Worm (Caenorhabditis elegans): ENCODE data around the gene sgt-1.
A peak's percentile ranks its signal among the peaks of the same experiment; 100 is the strongest.
"Not testable (repeated sequence)": the region's sequence is repeated elsewhere in the genome, so short reads cannot be mapped to it uniquely, and the experiment has no call there.

Gene sgt-1

DNA sequence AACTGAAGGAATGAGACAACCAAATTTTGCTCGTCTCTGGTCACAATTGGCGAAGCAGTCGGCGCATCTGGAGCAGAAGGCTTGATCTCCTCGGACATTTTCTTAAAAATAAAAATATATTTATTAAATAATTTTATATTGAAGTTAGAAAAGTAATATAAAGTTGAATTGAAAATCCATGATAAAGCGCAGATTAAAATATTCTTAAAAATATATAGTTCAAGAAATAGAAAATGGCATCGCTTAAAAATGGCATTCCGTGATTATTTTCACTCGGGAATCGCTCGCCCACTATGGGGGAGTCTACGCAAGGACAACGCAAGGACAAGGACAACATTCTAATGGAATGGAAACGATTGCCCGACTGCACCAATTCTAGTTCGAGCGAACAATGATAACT lies at the start of gene sgt-1:
sgt-1 (minus strand) TSS at position 101 of the 400 bp plus-strand sequence.
- TF ChIP-seq hlh-1 (tag; optimal IDR thresholded peaks at IDR 0.05); lin-13 (tag; optimal IDR thresholded peaks at IDR 0.05); ceh-83 (GFP tag; optimal IDR thresholded peaks at IDR 0.05): not testable (repeated sequence)

DNA sequence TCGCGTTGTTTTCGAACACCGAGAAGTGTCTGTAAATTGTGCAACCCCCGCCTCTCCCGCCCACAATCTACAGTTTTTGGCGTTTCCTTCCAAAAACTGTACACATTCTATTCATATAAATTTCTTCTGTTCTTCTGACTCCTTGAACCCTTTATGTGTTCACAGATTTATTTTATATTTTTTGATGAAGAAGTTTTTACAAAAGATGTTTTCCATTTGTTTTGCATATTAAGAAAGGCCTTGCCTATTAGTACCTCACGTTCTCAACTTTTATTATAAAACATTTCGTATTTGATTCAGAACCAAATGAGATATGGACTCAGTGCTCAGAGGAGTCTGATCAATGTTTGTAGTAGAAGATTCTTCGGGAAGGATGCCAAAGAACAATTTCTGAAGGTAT lies 49.7 kb upstream of the sgt-1 start, which contains the start of gene ndx-3:
ndx-3 (plus strand) TSS at position 301 of the 400 bp plus-strand sequence.
- TF ChIP-seq tbx-8 (GFP tag; optimal IDR thresholded peaks at IDR 0.05) (no peak), snpc-4 (tag; optimal IDR thresholded peaks at IDR 0.05) (no peak), sptf-1 (tag; optimal IDR thresholded peaks at IDR 0.05) (no peak), nhr-28 (tag; optimal IDR thresholded peaks at IDR 0.05) (no peak), mep-1 (tag; optimal IDR thresholded peaks at IDR 0.05) (no peak), ceh-43 (GFP tag; optimal IDR thresholded peaks at IDR 0.05) (no peak), drap-1 (GFP tag; optimal IDR thresholded peaks at IDR 0.05) (no peak), nhr-237 (tag; optimal IDR thresholded peaks at IDR 0.05) (no peak), pha-4 (tag; optimal IDR thresholded peaks at IDR 0.05) (no peak), ham-2 (GFP tag; optimal IDR thresholded peaks at IDR 0.05) (no peak)

DNA sequence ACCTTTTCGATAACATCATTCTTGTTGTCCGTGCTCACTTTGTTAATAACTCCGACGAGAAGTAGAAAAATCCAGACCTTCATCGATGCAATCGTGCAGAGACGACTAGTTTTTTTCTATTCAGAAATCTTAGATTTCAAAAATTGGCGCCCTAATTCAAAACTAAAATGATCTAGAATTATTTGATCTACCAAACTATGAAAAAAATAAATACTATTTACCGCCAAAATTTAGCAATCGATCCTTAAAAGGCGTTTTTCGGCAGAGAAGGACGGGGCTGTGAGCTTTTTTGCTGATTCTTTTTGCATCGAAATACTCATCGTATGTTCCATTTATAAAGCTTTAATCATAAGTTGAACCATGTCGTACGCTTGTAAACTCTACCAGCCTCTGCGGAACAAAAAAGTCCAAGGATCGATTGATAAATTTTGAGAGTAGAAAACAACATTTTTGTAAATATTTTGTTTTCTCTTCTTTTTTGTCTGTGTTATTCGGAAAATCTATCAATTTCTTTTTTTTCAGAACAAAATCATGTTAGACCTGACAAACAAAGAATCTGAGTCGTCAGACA lies 45.9 kb upstream of the sgt-1 start, which contains the start of the genes try-1 and zyg-12:
try-1 (minus strand) TSS at position 148 of the 571 bp plus-strand sequence.
zyg-12 (plus strand) TSS at position 521 of the 571 bp plus-strand sequence.
- TF ChIP-seq unc-120 (tag; optimal IDR thresholded peaks at IDR 0.05; ENCODE audit: poor library complexity, severe bottlenecking): no peak
- TF ChIP-seq ham-2 (GFP tag; optimal IDR thresholded peaks at IDR 0.05): no peak
- TF ChIP-seq nhr-2 (tag; optimal IDR thresholded peaks at IDR 0.05): no peak
- no peak for TF ChIP-seq ces-1 (GFP tag; optimal IDR thresholded peaks at IDR 0.05)
- TF ChIP-seq unc-39 (tag; optimal IDR thresholded peaks at IDR 0.05): no peak
- no peak for TF ChIP-seq tbx-8 (GFP tag; optimal IDR thresholded peaks at IDR 0.05)
- TF ChIP-seq drap-1 (GFP tag; optimal IDR thresholded peaks at IDR 0.05): no peak
- TF ChIP-seq bed-3 (GFP tag; optimal IDR thresholded peaks at IDR 0.05): no peak
- TF ChIP-seq unc-62 (GFP tag; optimal IDR thresholded peaks at IDR 0.05): no peak
- no peak for TF ChIP-seq lin-13 (tag; optimal IDR thresholded peaks at IDR 0.05)
- TF ChIP-seq cnd-1 (tag; optimal IDR thresholded peaks at IDR 0.05): no peak
- no peak for TF ChIP-seq zip-8 (tag; optimal IDR thresholded peaks at IDR 0.05)
- no peak for TF ChIP-seq pha-4 (tag; optimal IDR thresholded peaks at IDR 0.05)
- no peak for TF ChIP-seq ceh-83 (GFP tag; optimal IDR thresholded peaks at IDR 0.05)
- no peak for TF ChIP-seq ztf-11 (tag; optimal IDR thresholded peaks at IDR 0.05)
- no peak for TF ChIP-seq elt-3 (tag; optimal IDR thresholded peaks at IDR 0.05)
- TF ChIP-seq sptf-1 (tag; optimal IDR thresholded peaks at IDR 0.05): no peak
- TF ChIP-seq blmp-1 (tag; optimal IDR thresholded peaks at IDR 0.05): no peak
- TF ChIP-seq nhr-12 (tag; optimal IDR thresholded peaks at IDR 0.05): no peak
- TF ChIP-seq elt-1 (tag; optimal IDR thresholded peaks at IDR 0.05; ENCODE audit: borderline replicate concordance, insufficient read depth): no peak

DNA sequence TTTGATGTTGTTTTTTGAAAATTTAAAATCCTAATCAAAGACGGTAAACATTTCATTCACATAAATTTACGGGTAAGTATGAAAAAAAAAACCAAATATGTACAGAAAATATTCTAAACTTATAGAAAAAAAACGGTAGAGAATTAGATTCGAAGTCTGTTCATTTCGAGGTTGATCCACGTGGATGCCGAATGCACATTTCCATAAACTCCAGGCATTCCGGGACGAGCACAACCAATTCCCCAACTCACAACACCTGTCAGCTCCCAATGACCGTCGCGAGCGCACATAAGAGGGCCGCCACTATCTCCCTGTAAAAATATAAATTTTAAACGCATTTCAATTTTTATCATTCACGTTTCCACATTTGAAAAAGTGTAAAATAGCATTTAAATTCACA lies 44.5 kb upstream of the sgt-1 start:
- TF ChIP-seq mls-2 (tag; optimal IDR thresholded peaks at IDR 0.05) (no peak), sem-2 (GFP tag; optimal IDR thresholded peaks at IDR 0.05) (no peak), nhr-237 (tag; optimal IDR thresholded peaks at IDR 0.05) (no peak), sptf-1 (tag; optimal IDR thresholded peaks at IDR 0.05) (no peak), unc-39 (tag; optimal IDR thresholded peaks at IDR 0.05) (no peak), unc-120 (tag; optimal IDR thresholded peaks at IDR 0.05; ENCODE audit: poor library complexity, severe bottlenecking) (no peak), elt-3 (tag; optimal IDR thresholded peaks at IDR 0.05) (no peak)

DNA sequence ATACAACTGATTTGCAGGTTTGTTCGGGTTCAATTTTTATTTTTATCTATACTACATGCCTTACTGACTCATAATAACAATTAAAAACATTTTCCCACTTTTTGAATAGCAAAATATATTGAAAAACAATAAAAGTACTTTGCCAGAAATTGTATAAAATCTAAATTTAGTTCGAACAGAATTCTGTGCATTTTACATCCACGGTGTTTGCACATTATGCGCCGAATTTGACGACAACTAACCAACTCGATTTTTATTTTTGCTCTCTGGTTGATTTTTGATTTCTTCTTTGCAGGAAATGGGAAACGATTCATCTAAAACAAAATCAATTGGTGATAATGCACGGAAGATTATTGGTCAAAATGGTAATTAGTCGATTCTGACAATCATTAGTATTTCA lies 43.2 kb upstream of the sgt-1 start:
- no peak for TF ChIP-seq mls-2 (tag; optimal IDR thresholded peaks at IDR 0.05)
- TF ChIP-seq unc-120 (tag; optimal IDR thresholded peaks at IDR 0.05; ENCODE audit: poor library complexity, severe bottlenecking): peak; percentile 17

DNA sequence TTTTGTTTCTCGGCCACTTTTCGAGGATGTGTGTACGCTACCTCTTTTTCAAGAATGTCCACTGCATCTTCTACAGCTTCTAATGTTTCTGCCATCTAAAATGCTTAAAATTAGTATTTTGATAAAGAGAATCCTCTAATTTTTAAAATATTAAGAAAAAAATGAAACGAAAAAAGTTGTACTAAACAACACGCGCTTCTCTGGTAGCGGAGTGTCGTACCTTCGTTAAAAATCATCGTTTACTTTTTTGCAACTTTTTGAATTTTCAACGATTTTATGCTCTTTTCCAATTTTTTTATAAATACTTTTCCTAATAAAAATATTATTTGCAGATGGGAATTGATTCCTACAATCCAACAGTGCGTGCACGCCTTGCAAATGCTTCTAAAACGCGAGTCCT lies 42.1 kb upstream of the sgt-1 start, which contains the start of the genes gldi-11 and ZK546.2:
gldi-11 (minus strand) TSS at position 95 of the 400 bp plus-strand sequence.
ZK546.2 (plus strand) TSS at position 333 of the 400 bp plus-strand sequence.
- TF ChIP-seq nhr-76 (tag; optimal IDR thresholded peaks at IDR 0.05): no peak
- TF ChIP-seq bed-3 (GFP tag; optimal IDR thresholded peaks at IDR 0.05): no peak
- no peak for TF ChIP-seq hlh-1 (tag; optimal IDR thresholded peaks at IDR 0.05)
- TF ChIP-seq mls-2 (tag; optimal IDR thresholded peaks at IDR 0.05): no peak
- TF ChIP-seq M03D4.4 (tag; optimal IDR thresholded peaks at IDR 0.05): no peak
- no peak for TF ChIP-seq nhr-28 (tag; optimal IDR thresholded peaks at IDR 0.05)
- no peak for TF ChIP-seq pha-4 (tag; optimal IDR thresholded peaks at IDR 0.05)
- TF ChIP-seq lin-13 (tag; optimal IDR thresholded peaks at IDR 0.05): no peak
- no peak for TF ChIP-seq unc-120 (tag; optimal IDR thresholded peaks at IDR 0.05; ENCODE audit: poor library complexity, severe bottlenecking)
- TF ChIP-seq sptf-1 (tag; optimal IDR thresholded peaks at IDR 0.05): no peak
- no peak for TF ChIP-seq tbx-8 (GFP tag; optimal IDR thresholded peaks at IDR 0.05)
- TF ChIP-seq unc-62 (GFP tag; optimal IDR thresholded peaks at IDR 0.05): no peak
